Fruit fly (Drosophila melanogaster) whole organism, embryonic: Measurements from ENCODE around the gene SrpRbeta.

ENCODE experiments used
- ATbp ChIP-seq: fragments of 200-800 bp; sonication (Bioruptor generic); optimal IDR thresholded peaks from 2 replicates; lab custom pipeline; 2017; ENCODE audit warnings: missing biosample characterization, mild to moderate bottlenecking, missing genetic modification characterization, missing genetic modification reagents
- Ada2b ChIP-seq: fragments of 200-800 bp; sonication (Bioruptor generic); IDR thresholded peaks from 2 replicates; pipeline ENCODE4 v1.3.6; 2022; ENCODE audit warnings: missing biosample characterization, missing genetic modification characterization
- Antp ChIP-seq: fragments of 200-800 bp; sonication (Bioruptor generic); optimal IDR thresholded peaks from 3 replicates; lab custom pipeline; 2016; ENCODE audit warnings: missing biosample characterization, missing genetic modification characterization
- BEAF-32 ChIP-seq: fragments of 200-800 bp; sonication (Bioruptor generic); optimal IDR thresholded peaks from 3 replicates; lab custom pipeline; 2017; ENCODE audit warnings: missing biosample characterization, missing genetic modification characterization, mild to moderate bottlenecking, moderate library complexity, missing genetic modification reagents
- Bteb2 ChIP-seq: fragments of 200-800 bp; sonication (Bioruptor generic); optimal IDR thresholded peaks from 2 replicates; lab custom pipeline; 2016; ENCODE audit warnings: missing biosample characterization, missing genetic modification characterization
- CG11695 ChIP-seq: fragments of 200-800 bp; sonication (Bioruptor generic); IDR thresholded peaks from 3 replicates; pipeline ENCODE4 v1.3.6; 2022; ENCODE audit warnings: missing biosample characterization, missing genetic modification characterization
- CG12155 ChIP-seq: fragments of 200-800 bp; sonication (Bioruptor generic); optimal IDR thresholded peaks from 3 replicates; lab custom pipeline; 2016; ENCODE audit warnings: missing biosample characterization, missing genetic modification characterization
- CG13624 ChIP-seq: fragments of 200-800 bp; sonication (Bioruptor generic); optimal IDR thresholded peaks from 2 replicates; lab custom pipeline; 2016; ENCODE audit warnings: missing biosample characterization, missing genetic modification characterization
- CG15514 ChIP-seq: fragments of 200-800 bp; sonication (Bioruptor generic); optimal IDR thresholded peaks from 3 replicates; lab custom pipeline; 2017; ENCODE audit warnings: missing biosample characterization, missing genetic modification characterization, mild to moderate bottlenecking, moderate library complexity, missing genetic modification reagents
- CG15696 ChIP-seq: fragments of 200-800 bp; sonication (Bioruptor generic); optimal IDR thresholded peaks from 2 replicates; lab custom pipeline; 2019; ENCODE audit warnings: missing biosample characterization, mild to moderate bottlenecking, missing genetic modification characterization, moderate library complexity
- CG1647 ChIP-seq: fragments of 200-800 bp; sonication (Bioruptor generic); optimal IDR thresholded peaks from 3 replicates; lab custom pipeline; 2016; ENCODE audit warnings: missing biosample characterization, missing genetic modification characterization
- CG17568 ChIP-seq: fragments of 200-800 bp; sonication (Bioruptor generic); optimal IDR thresholded peaks from 2 replicates; lab custom pipeline; 2018; ENCODE audit warnings: missing biosample characterization, mild to moderate bottlenecking, missing genetic modification characterization, moderate library complexity
- CG18476 ChIP-seq: fragments of 200-800 bp; sonication (Bioruptor generic); optimal IDR thresholded peaks from 2 replicates; lab custom pipeline; 2016; ENCODE audit warnings: missing biosample characterization, mild to moderate bottlenecking, missing genetic modification characterization
- CG2712 ChIP-seq: fragments of 200-800 bp; optimal IDR thresholded peaks from 3 replicates; lab custom pipeline; 2019; ENCODE audit warnings: missing biosample characterization, mild to moderate bottlenecking, missing genetic modification characterization, moderate library complexity
- CG31388 ChIP-seq: fragments of 200-800 bp; sonication (Bioruptor generic); optimal IDR thresholded peaks from 2 replicates; lab custom pipeline; 2016; ENCODE audit warnings: missing biosample characterization, missing genetic modification characterization
- CG3726 ChIP-seq: fragments of 200-800 bp; sonication (Bioruptor generic); IDR thresholded peaks from 3 replicates; pipeline ENCODE4, ENCODE4 v1.3.6; 2022; ENCODE audit warnings: missing biosample characterization, missing genetic modification characterization
- CG4404 ChIP-seq: fragments of 200-800 bp; sonication (Bioruptor generic); IDR thresholded peaks from 2 replicates; pipeline ENCODE4 v1.3.6; 2022; ENCODE audit warnings: missing biosample characterization, missing genetic modification characterization
- CG4820 ChIP-seq: fragments of 200-800 bp; sonication (Bioruptor generic); optimal IDR thresholded peaks from 3 replicates; lab custom pipeline; 2016; ENCODE audit warnings: missing biosample characterization, missing genetic modification characterization
- CG6254 ChIP-seq: fragments of 200-800 bp; sonication (Bioruptor generic); optimal IDR thresholded peaks from 3 replicates; lab custom pipeline; 2017; ENCODE audit warnings: mild to moderate bottlenecking, missing biosample characterization, missing genetic modification reagents, missing genetic modification characterization
- CG7271 ChIP-seq: fragments of 200-800 bp; sonication (Bioruptor generic); optimal IDR thresholded peaks from 2 replicates; lab custom pipeline; 2018; ENCODE audit warnings: missing biosample characterization, mild to moderate bottlenecking, missing genetic modification characterization, moderate library complexity
- CG7963 ChIP-seq: fragments of 200-800 bp; sonication (Bioruptor generic); IDR thresholded peaks from 3 replicates; pipeline ENCODE4 v1.3.6; 2022; ENCODE audit warnings: missing biosample characterization, missing genetic modification characterization; ENCODE audit not compliant: partially characterized antibody
- CG7987 ChIP-seq: fragments of 200-800 bp; sonication (Bioruptor generic); optimal IDR thresholded peaks from 2 replicates; lab custom pipeline; 2018; ENCODE audit warnings: missing biosample characterization, mild to moderate bottlenecking, missing genetic modification characterization, moderate library complexity
- CG9215 ChIP-seq: fragments of 200-800 bp; sonication (Bioruptor generic); IDR thresholded peaks from 2 replicates; pipeline ENCODE4 v1.3.6; 2022; ENCODE audit warnings: missing biosample characterization, missing genetic modification characterization
- CG9727 ChIP-seq: fragments of 200-800 bp; sonication (Bioruptor generic); optimal IDR thresholded peaks from 3 replicates; lab custom pipeline; 2017; ENCODE audit warnings: missing biosample characterization, mild to moderate bottlenecking, missing genetic modification characterization
- E2f1 ChIP-seq: fragments of 200-800 bp; sonication (Bioruptor generic); IDR thresholded peaks from 2 replicates; pipeline ENCODE4 v1.3.6; 2022; ENCODE audit warnings: missing biosample characterization, missing genetic modification characterization
- Fer2 ChIP-seq: fragments of 200-800 bp; sonication (Bioruptor generic); optimal IDR thresholded peaks from 2 replicates; lab custom pipeline; 2018; ENCODE audit warnings: missing biosample characterization, mild to moderate bottlenecking, missing genetic modification characterization, moderate library complexity
- Hand ChIP-seq: fragments of 200-800 bp; sonication (Bioruptor generic); optimal IDR thresholded peaks from 2 replicates; lab custom pipeline; 2017; ENCODE audit warnings: mild to moderate bottlenecking, missing biosample characterization, missing genetic modification reagents, missing genetic modification characterization
- Six4 ChIP-seq: fragments of 200-800 bp; sonication (Bioruptor generic); optimal IDR thresholded peaks from 2 replicates; lab custom pipeline; 2016; ENCODE audit warnings: missing biosample characterization, missing genetic modification characterization
- Xrp1 ChIP-seq: fragments of 200-800 bp; sonication (Bioruptor generic); IDR thresholded peaks from 2 replicates; pipeline ENCODE4 v1.3.6; 2022; ENCODE audit warnings: missing biosample characterization, missing genetic modification characterization
- YL-1 ChIP-seq: fragments of 200-800 bp; sonication (Bioruptor generic); optimal IDR thresholded peaks from 3 replicates; lab custom pipeline; 2017; ENCODE audit warnings: missing biosample characterization, mild to moderate bottlenecking, missing genetic modification characterization
- bab2 ChIP-seq: fragments of 200-800 bp; sonication (Bioruptor generic); optimal IDR thresholded peaks from 2 replicates; lab custom pipeline; 2016; ENCODE audit warnings: missing biosample characterization, missing genetic modification characterization
- bowl ChIP-seq: fragments of 200-800 bp; sonication (Bioruptor generic); IDR thresholded peaks from 2 replicates; pipeline ENCODE4 v1.3.6; 2022; ENCODE audit warnings: missing biosample characterization, missing genetic modification characterization
- btn ChIP-seq: fragments of 200-800 bp; sonication (Bioruptor generic); optimal IDR thresholded peaks from 2 replicates; lab custom pipeline; 2016; ENCODE audit warnings: missing biosample characterization, missing genetic modification characterization
- chm ChIP-seq: fragments of 200-800 bp; sonication (Bioruptor generic); IDR thresholded peaks from 2 replicates; pipeline ENCODE4 v1.3.6; 2022; ENCODE audit warnings: missing biosample characterization, missing genetic modification characterization
- crc ChIP-seq: fragments of 200-800 bp; sonication (Bioruptor generic); optimal IDR thresholded peaks from 2 replicates; lab custom pipeline; 2016; ENCODE audit warnings: missing biosample characterization, missing genetic modification characterization
- crp ChIP-seq, 2 experiments: fragments of 200-800 bp; sonication (Bioruptor generic); optimal IDR thresholded peaks; 2 replicates in 1 of 2; 3 replicates in 1 of 2; lab custom pipeline; 2017; ENCODE audit warnings: missing biosample characterization in 2 of 2, missing genetic modification characterization in 2 of 2, mild to moderate bottlenecking in 1 of 2, moderate library complexity in 1 of 2
- dmrt11E ChIP-seq: fragments of 200-800 bp; sonication (Bioruptor generic); optimal IDR thresholded peaks from 3 replicates; lab custom pipeline; 2018; ENCODE audit warnings: missing biosample characterization, mild to moderate bottlenecking, missing genetic modification characterization, moderate library complexity
- eyg ChIP-seq: fragments of 200-800 bp; sonication (Bioruptor generic); optimal IDR thresholded peaks from 3 replicates; lab custom pipeline; 2016; ENCODE audit warnings: missing biosample characterization, missing genetic modification characterization
- fd102C ChIP-seq: fragments of 200-800 bp; sonication (Bioruptor generic); optimal IDR thresholded peaks from 2 replicates; lab custom pipeline; 2018; ENCODE audit warnings: missing biosample characterization, mild to moderate bottlenecking, missing genetic modification characterization, moderate library complexity
- gcm2 ChIP-seq: fragments of 200-800 bp; sonication (Bioruptor generic); optimal IDR thresholded peaks from 2 replicates; lab custom pipeline; 2016; ENCODE audit warnings: missing biosample characterization, missing genetic modification characterization
- grau ChIP-seq: fragments of 200-800 bp; optimal IDR thresholded peaks from 3 replicates; lab custom pipeline; 2019; ENCODE audit warnings: missing biosample characterization, mild to moderate bottlenecking, missing genetic modification characterization, moderate library complexity
- gsb-n ChIP-seq: fragments of 200-800 bp; sonication (Bioruptor generic); optimal IDR thresholded peaks from 3 replicates; lab custom pipeline; 2018; ENCODE audit warnings: missing biosample characterization, mild to moderate bottlenecking, missing genetic modification characterization
- h ChIP-seq: fragments of >200 bp; optimal IDR thresholded peaks from 2 replicates; lab custom pipeline; 2017
- lola ChIP-seq, 3 experiments: fragments of >200 bp in 2 of 3; fragments of 200-800 bp in 1 of 3; sonication (Bioruptor generic) in 1 of 3; optimal IDR thresholded peaks; 2 replicates each; lab custom pipeline; 2017 to 2019; ENCODE audit warnings: missing biosample characterization in 3 of 3, missing genetic modification characterization in 3 of 3, mild to moderate bottlenecking in 1 of 3, moderate library complexity in 1 of 3
- nau ChIP-seq: fragments of 200-800 bp; sonication (Bioruptor generic); optimal IDR thresholded peaks from 3 replicates; lab custom pipeline; 2017; ENCODE audit warnings: missing biosample characterization, mild to moderate bottlenecking, missing genetic modification characterization, missing genetic modification reagents
- pho ChIP-seq: fragments of 200-800 bp; sonication (Bioruptor generic); optimal IDR thresholded peaks from 2 replicates; lab custom pipeline; 2016; ENCODE audit warnings: missing biosample characterization, missing genetic modification characterization
- ranshi ChIP-seq: fragments of 200-800 bp; sonication (Bioruptor generic); IDR thresholded peaks from 2 replicates; pipeline ENCODE4 v1.3.6; 2022; ENCODE audit warnings: missing biosample characterization, missing genetic modification characterization
- sna ChIP-seq: fragments of 200-800 bp; sonication (Bioruptor generic); IDR thresholded peaks from 2 replicates; pipeline ENCODE4 v1.3.6; 2022; ENCODE audit warnings: missing biosample characterization, missing genetic modification characterization; ENCODE audit not compliant: partially characterized antibody
- ssp ChIP-seq: fragments of 200-800 bp; sonication (Bioruptor generic); IDR thresholded peaks from 2 replicates; pipeline ENCODE4 v1.3.6; 2022; ENCODE audit warnings: missing biosample characterization, missing genetic modification characterization
- unc-4 ChIP-seq: fragments of 200-800 bp; sonication (Bioruptor generic); IDR thresholded peaks from 2 replicates; pipeline ENCODE4 v1.3.6; 2022; ENCODE audit warnings: missing biosample characterization, missing genetic modification characterization; ENCODE audit not compliant: partially characterized antibody
- z ChIP-seq: fragments of 200-800 bp; sonication (Bioruptor generic); IDR thresholded peaks from 3 replicates; pipeline ENCODE4 v1.3.6; 2022; ENCODE audit warnings: missing biosample characterization, missing genetic modification characterization

SrpRbeta gene

dm6 chr3L:8763037-8763454 is 43.0 kb upstream of the SrpRbeta start (continued):
- no peak for TF ChIP-seq YL-1 (GFP tag; lab: Kevin White, UChicago)
- no peak for TF ChIP-seq crp (GFP tag; optimal IDR thresholded peaks at IDR 0.05; lab: Kevin White, UChicago)
- TF ChIP-seq dmrt11E (tag; lab: Kevin White, UChicago) = no peak
- 0 out of 3 replicates have a peak, but pooled peaks have one; percentile 62 for TF ChIP-seq CG3726 (GFP tag; lab: Robert Waterston, UW)
- TF ChIP-seq lola (GFP tag; optimal IDR thresholded peaks at IDR 0.05; lab: Kevin White, UChicago) = no peak
- TF ChIP-seq CG2712 (tag; lab: Kevin White, UChicago) = no peak
- no peak for TF ChIP-seq Fer2 (tag; lab: Kevin White, UChicago)
- no peak for TF ChIP-seq Antp
- peak; percentile 14 for TF ChIP-seq CG17568 (GFP tag; lab: Kevin White, UChicago)
- TF ChIP-seq CG31388 (GFP tag; lab: Kevin White, UChicago) = no peak
- TF ChIP-seq gsb-n (tag; lab: Kevin White, UChicago) = no peak
- TF ChIP-seq bab2 (GFP tag; lab: Kevin White, UChicago) = no peak
- TF ChIP-seq Ada2b = no peak
- no peak for TF ChIP-seq h (lab: Kevin White, UChicago)
- no peak for TF ChIP-seq CG15696 (tag; lab: Kevin White, UChicago)
- no peak for TF ChIP-seq z (GFP tag; lab: Robert Waterston, UW)
- TF ChIP-seq CG18476 (GFP tag; lab: Kevin White, UChicago) = no peak
- peak; percentile 23 for TF ChIP-seq grau (tag; lab: Kevin White, UChicago)
- no peak for TF ChIP-seq BEAF-32
- no peak for TF ChIP-seq CG7987 (GFP tag; lab: Kevin White, UChicago)
- TF ChIP-seq Bteb2 (GFP tag; lab: Kevin White, UChicago) = no peak
- TF ChIP-seq CG12155 (GFP tag; lab: Kevin White, UChicago) = peak; percentile 49
- TF ChIP-seq CG9727 (GFP tag; lab: Kevin White, UChicago) = no peak
- no peak for TF ChIP-seq unc-4 (GFP tag; lab: Robert Waterston, UW)
- no peak for TF ChIP-seq nau (GFP tag; lab: Kevin White, UChicago)
- no peak for TF ChIP-seq CG15514
- TF ChIP-seq Six4 (GFP tag; lab: Kevin White, UChicago) = no peak
- TF ChIP-seq pho (GFP tag; lab: Kevin White, UChicago) = peak; percentile 32
- no peak for TF ChIP-seq CG1647 (GFP tag; lab: Kevin White, UChicago)
- TF ChIP-seq CG11695 (GFP tag; lab: Robert Waterston, UW) = 0 out of 3 replicates have a peak, but pooled peaks have one; percentile 49
- no peak for TF ChIP-seq btn
- peak; percentile 43 for TF ChIP-seq ssp (GFP tag; lab: Robert Waterston, UW)
- no peak for TF ChIP-seq gcm2 (GFP tag; lab: Kevin White, UChicago)
- no peak for TF ChIP-seq CG9215 (GFP tag; lab: Robert Waterston, UW)
- TF ChIP-seq crc = no peak
- TF ChIP-seq CG4404 (GFP tag; lab: Robert Waterston, UW) = no peak
- TF ChIP-seq Xrp1 = peak; percentile 43; the same call in 1 of the 2 replicates
- TF ChIP-seq sna = no peak
- no peak for TF ChIP-seq eyg
- TF ChIP-seq CG4820 (GFP tag; lab: Kevin White, UChicago) = no peak
- TF ChIP-seq ranshi (GFP tag; lab: Robert Waterston, UW) = 0 out of 2 replicates have a peak, but pooled peaks have one; percentile 33
- no peak for TF ChIP-seq CG7271 (tag; lab: Kevin White, UChicago)
- no peak for TF ChIP-seq CG13624 (GFP tag; lab: Kevin White, UChicago)
- TF ChIP-seq ATbp = peak; percentile 42
- no peak for TF ChIP-seq bowl
- peak; percentile 32; the same call in 1 of the 2 replicates for TF ChIP-seq E2f1 (GFP tag; lab: Robert Waterston, UW)
- TF ChIP-seq fd102C (GFP tag; lab: Kevin White, UChicago) = no peak
- TF ChIP-seq CG7963 (GFP tag; lab: Robert Waterston, UW) = no peak
- TF ChIP-seq CG6254 = no peak
- no peak for TF ChIP-seq Hand (GFP tag; lab: Kevin White, UChicago)
- no peak; the same call in 1 of the 2 replicates for TF ChIP-seq chm (GFP tag; lab: Robert Waterston, UW)
